Fruit fly (Drosophila melanogaster): ENCODE measurements around the gene Hsc70-1.

The Hsc70-1 gene

DNA sequence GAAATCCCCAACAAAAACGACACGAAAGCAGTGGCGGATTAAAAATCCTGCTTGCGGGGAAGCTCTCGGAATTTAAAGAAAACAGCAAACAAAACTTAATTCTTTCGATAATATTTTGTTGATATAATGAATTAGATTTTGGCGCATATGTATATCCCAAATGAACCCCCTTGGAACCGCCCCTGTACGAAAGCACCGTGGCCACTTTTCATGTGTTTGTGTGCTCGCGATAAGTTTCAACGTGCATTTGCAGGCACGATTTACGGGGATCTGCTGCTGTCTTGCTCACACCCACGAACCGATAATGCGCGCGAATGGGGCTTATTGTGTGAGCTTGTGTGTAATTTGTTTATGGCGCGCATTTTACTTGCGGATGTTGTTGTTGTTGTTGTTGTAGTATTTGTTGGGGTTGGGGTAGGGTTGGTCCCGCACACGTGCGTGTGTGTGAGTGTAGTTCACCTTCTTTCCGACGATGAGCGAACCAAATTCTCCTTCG lies 31.1 kb downstream of the Hsc70-1 start (continued):
- TF ChIP-seq Gsc (GFP tag; IDR thresholded peaks at IDR 0.05) (no peak; the same call in 1 of the 2 replicates), dmrt99B (tag; optimal IDR thresholded peaks at IDR 0.05) (peak; percentile 98), wek (GFP tag; optimal IDR thresholded peaks at IDR 0.05) (peak; percentile 81), Rfx (GFP tag; IDR thresholded peaks at IDR 0.05) (peak; percentile 94), Spps (tag; optimal IDR thresholded peaks at IDR 0.05) (peak; percentile 58), hbn (GFP tag; IDR thresholded peaks at IDR 0.05; ENCODE audit: partially characterized antibody) (no peak), HLHmδ (GFP tag; optimal IDR thresholded peaks at IDR 0.05) (no peak), CG17568 (GFP tag; optimal IDR thresholded peaks at IDR 0.05) (no peak), sd (tag; optimal IDR thresholded peaks at IDR 0.05) (peak; percentile 87), NFAT (GFP tag; IDR thresholded peaks at IDR 0.05) (peak; percentile 90), Usf (GFP tag; optimal IDR thresholded peaks at IDR 0.05) (peak; percentile 66), gt (GFP tag; IDR thresholded peaks at IDR 0.05) (peak; percentile 78), CG4617 (GFP tag; optimal IDR thresholded peaks at IDR 0.05; ENCODE audit: borderline replicate concordance) (no peak), TFAM (GFP tag; optimal IDR thresholded peaks at IDR 0.05) (peak; percentile 78), HmgD (GFP tag; optimal IDR thresholded peaks at IDR 0.05) (peak; percentile 87), ab (GFP tag; optimal IDR thresholded peaks at IDR 0.05) (peak; percentile 96), CG7745 (tag; optimal IDR thresholded peaks at IDR 0.05) (no peak), Oli (tag; optimal IDR thresholded peaks at IDR 0.05) (peak; percentile 96), jumu (GFP tag; optimal IDR thresholded peaks at IDR 0.05) (peak; percentile 94), kah (GFP tag; optimal IDR thresholded peaks at IDR 0.05) (peak; percentile 89), HLH4C (GFP tag; IDR thresholded peaks at IDR 0.05; ENCODE audit: partially characterized antibody) (no peak), CG12219 (GFP tag; optimal IDR thresholded peaks at IDR 0.05) (peak; percentile 94), CG2199 (GFP tag; IDR thresholded peaks at IDR 0.05) (peak; percentile 98), CG14965 (GFP tag; optimal IDR thresholded peaks at IDR 0.05; ENCODE audit: borderline replicate concordance) (peak; percentile 78), vfl (GFP tag; optimal IDR thresholded peaks at IDR 0.05) (peak; percentile 88), CG2875 (GFP tag; optimal IDR thresholded peaks at IDR 0.05) (peak; percentile 93), CHES-1-like (GFP tag; optimal IDR thresholded peaks at IDR 0.05) (peak; percentile 97), CG2202 (tag; optimal IDR thresholded peaks at IDR 0.05) (peak; percentile 79), CG5180 (GFP tag; optimal IDR thresholded peaks at IDR 0.05) (peak; percentile 90), p53 (GFP tag; optimal IDR thresholded peaks at IDR 0.05) (peak; percentile 87), CG2678 (tag; optimal IDR thresholded peaks at IDR 0.05) (peak; percentile 97), kay (GFP tag; optimal IDR thresholded peaks at IDR 0.05) (peak; percentile 91), CG9437 (GFP tag; optimal IDR thresholded peaks at IDR 0.05) (peak; percentile 89), CG7928 (GFP tag; optimal IDR thresholded peaks at IDR 0.05) (peak; percentile 72), Hand (GFP tag; optimal IDR thresholded peaks at IDR 0.05) (peak; percentile 76), trh (GFP tag; optimal IDR thresholded peaks at IDR 0.05) (peak; percentile 82), CG2129 (GFP tag; IDR thresholded peaks at IDR 0.05; ENCODE audit: partially characterized antibody) (no peak), CG12769 (tag; optimal IDR thresholded peaks at IDR 0.05) (peak; percentile 96), Bgb (GFP tag; IDR thresholded peaks at IDR 0.05; ENCODE audit: partially characterized antibody) (peak; percentile 55; the same call in 1 of the 2 replicates), CG3838 (GFP tag; optimal IDR thresholded peaks at IDR 0.05) (peak; percentile 82), NfI (GFP tag; optimal IDR thresholded peaks at IDR 0.05) (peak; percentile 98), CG6854 (GFP tag; optimal IDR thresholded peaks at IDR 0.05) (peak; percentile 87), org-1 (GFP tag; optimal IDR thresholded peaks at IDR 0.05) (peak; percentile 93), jing (GFP tag; optimal IDR thresholded peaks at IDR 0.05) (peak; percentile 93), scrt (GFP tag; optimal IDR thresholded peaks at IDR 0.05) (peak; percentile 86), Oaz (GFP tag; IDR thresholded peaks at IDR 0.05) (peak; percentile 94), ro (GFP tag; IDR thresholded peaks at IDR 0.05) (peak; percentile 70), CG1529 (GFP tag; optimal IDR thresholded peaks at IDR 0.05) (peak; percentile 91), Doc2 (GFP tag; IDR thresholded peaks at IDR 0.05) (peak; percentile 87), CG12104 (GFP tag; optimal IDR thresholded peaks at IDR 0.05) (peak; percentile 88)

All from whole organism, embryonic.